Worm (Caenorhabditis elegans) whole organism, L4 larva: Measurements from ENCODE around the gene fip-2.
"Not testable (repeated sequence)": the region's sequence is repeated elsewhere in the genome, so short reads cannot be mapped to it uniquely, and the experiment has no call there.

ENCODE experiments used
- R02D3.7 ChIP-seq: fragments of 150-350 bp; sonication (generic microtip); optimal IDR thresholded peaks from 3 replicates; lab custom pipeline; 2014; ENCODE audit warnings: missing biosample characterization, missing genetic modification characterization
- ama-1 ChIP-seq: fragments of 150-350 bp; optimal IDR thresholded peaks from 2 replicates; lab custom pipeline; 2014; ENCODE audit warnings: inconsistent platforms, mixed read lengths
- arid-1 ChIP-seq: fragments of 200-800 bp; sonication (Bioruptor generic); conservative IDR thresholded peaks from 2 replicates; pipeline ENCODE4 v1.3.6; 2022; ENCODE audit warnings: missing genetic modification reagents, missing genetic modification characterization, missing compliant biosample characterization
- attf-4 ChIP-seq: sonication (generic microtip); optimal IDR thresholded peaks from 3 replicates; lab custom pipeline; 2017; ENCODE audit warnings: missing biosample characterization, missing genetic modification characterization
- ceh-28 ChIP-seq: fragments of 150-350 bp; optimal IDR thresholded peaks from 2 replicates; lab custom pipeline; 2014; ENCODE audit warnings: missing biosample characterization, missing genetic modification reagents, missing genetic modification characterization
- ceh-44 ChIP-seq: fragments of 200-800 bp; sonication (Bioruptor generic); IDR thresholded peaks from 2 replicates; pipeline ENCODE4 v1.3.6; 2022; ENCODE audit warnings: missing genetic modification reagents, missing genetic modification characterization, missing compliant biosample characterization
- ctbp-1 ChIP-seq: fragments of 200-800 bp; sonication (Bioruptor generic); IDR thresholded peaks from 2 replicates; pipeline ENCODE4 v1.3.6; 2022; ENCODE audit warnings: missing genetic modification reagents, missing genetic modification characterization, missing compliant biosample characterization
- daf-19 ChIP-seq: fragments of 200-800 bp; sonication (Bioruptor generic); conservative IDR thresholded peaks from 2 replicates; pipeline ENCODE4 v1.3.6; 2022; ENCODE audit warnings: missing genetic modification characterization, missing compliant biosample characterization
- daf-8 ChIP-seq: fragments of 200-800 bp; sonication (Bioruptor generic); IDR thresholded peaks from 2 replicates; pipeline ENCODE4 v1.3.6; 2022; ENCODE audit warnings: missing genetic modification characterization, missing compliant biosample characterization
- dmd-6 ChIP-seq: fragments of 200-800 bp; sonication (Bioruptor generic); IDR thresholded peaks from 2 replicates; pipeline ENCODE4 v1.3.6; 2022; ENCODE audit warnings: missing genetic modification reagents, missing genetic modification characterization, missing compliant biosample characterization
- egl-43 ChIP-seq: fragments of 200-800 bp; sonication (Bioruptor generic); IDR thresholded peaks from 2 replicates; pipeline ENCODE4 v1.3.6; 2022; ENCODE audit warnings: missing genetic modification reagents, missing genetic modification characterization, missing compliant biosample characterization
- fkh-10 ChIP-seq: fragments of 150-350 bp; optimal IDR thresholded peaks from 2 replicates; lab custom pipeline; 2014; ENCODE audit warnings: missing biosample characterization, missing genetic modification reagents, missing genetic modification characterization
- fos-1 ChIP-seq: fragments of 150-350 bp; optimal IDR thresholded peaks from 2 replicates; lab custom pipeline; 2014; ENCODE audit warnings: missing biosample characterization, missing genetic modification characterization
- hlh-11 ChIP-seq: fragments of 200-800 bp; sonication (Bioruptor generic); optimal IDR thresholded peaks from 2 replicates; lab custom pipeline; 2018; ENCODE audit warnings: mild to moderate bottlenecking, missing genetic modification characterization, missing compliant biosample characterization
- lim-7 ChIP-seq: fragments of 200-800 bp; sonication (Bioruptor generic); IDR thresholded peaks from 2 replicates; pipeline ENCODE4 v1.3.6; 2022; ENCODE audit warnings: missing genetic modification characterization, missing compliant biosample characterization
- lin-29 ChIP-seq: fragments of 200-800 bp; sonication (Bioruptor generic); IDR thresholded peaks from 2 replicates; pipeline ENCODE4 v1.3.6; 2022; ENCODE audit warnings: missing genetic modification reagents, missing genetic modification characterization, missing compliant biosample characterization
- lin-38 ChIP-seq: fragments of 200-800 bp; sonication (Bioruptor generic); IDR thresholded peaks from 2 replicates; pipeline ENCODE4 v1.3.6; 2022; ENCODE audit warnings: missing genetic modification reagents, missing genetic modification characterization, missing compliant biosample characterization
- lin-39 ChIP-seq: fragments of 150-350 bp; optimal IDR thresholded peaks from 2 replicates; lab custom pipeline; 2014; ENCODE audit warnings: missing biosample characterization, missing genetic modification reagents, missing genetic modification characterization
- madf-5 ChIP-seq, 2 experiments: fragments of 200-800 bp; sonication (Bioruptor generic); IDR thresholded peaks; 2 replicates each; pipeline ENCODE4 v1.3.6; 2022; ENCODE audit warnings: missing compliant biosample characterization in 2 of 2, missing genetic modification characterization in 2 of 2
- madf-9 ChIP-seq: fragments of 200-800 bp; sonication (Bioruptor generic); conservative IDR thresholded peaks from 2 replicates; pipeline ENCODE4 v1.3.6; 2022; ENCODE audit warnings: missing genetic modification reagents, missing genetic modification characterization, missing compliant biosample characterization
- mdt-29 ChIP-seq: fragments of 200-800 bp; sonication (Bioruptor generic); IDR thresholded peaks from 2 replicates; pipeline ENCODE4 v1.3.6; 2022; ENCODE audit warnings: missing genetic modification reagents, missing genetic modification characterization, missing compliant biosample characterization
- mes-2 ChIP-seq: sonication (generic microtip); optimal IDR thresholded peaks from 2 replicates; lab custom pipeline; 2016; ENCODE audit warnings: missing genotype, mild to moderate bottlenecking, missing genetic modification characterization, missing compliant biosample characterization; ENCODE audit not compliant: poor library complexity, severe bottlenecking
- mxl-2 ChIP-seq: fragments of 200-800 bp; sonication (Bioruptor generic); conservative IDR thresholded peaks from 2 replicates; pipeline ENCODE4 v1.3.6; 2022; ENCODE audit warnings: missing genetic modification reagents, missing genetic modification characterization, missing compliant biosample characterization
- mxl-3 ChIP-seq: fragments of 200-800 bp; sonication (Bioruptor generic); optimal IDR thresholded peaks from 2 replicates; lab custom pipeline; 2018; ENCODE audit warnings: mild to moderate bottlenecking, missing genetic modification characterization, missing compliant biosample characterization
- nhr-10 ChIP-seq: fragments of 150-350 bp; optimal IDR thresholded peaks from 2 replicates; lab custom pipeline; 2014; ENCODE audit warnings: missing biosample characterization, missing genetic modification characterization
- nhr-237 ChIP-seq: sonication (generic microtip); optimal IDR thresholded peaks from 2 replicates; lab custom pipeline; 2017; ENCODE audit warnings: missing biosample characterization, missing genetic modification characterization
- nhr-41 ChIP-seq: fragments of 200-800 bp; sonication (Bioruptor generic); IDR thresholded peaks from 2 replicates; pipeline ENCODE4 v1.3.6; 2022; ENCODE audit warnings: missing genetic modification reagents, missing genetic modification characterization, missing compliant biosample characterization
- nhr-48 ChIP-seq: sonication (generic microtip); optimal IDR thresholded peaks from 2 replicates; lab custom pipeline; 2016; ENCODE audit warnings: mild to moderate bottlenecking, missing genetic modification characterization, missing compliant biosample characterization
- nhr-6 ChIP-seq: fragments of 150-350 bp; optimal IDR thresholded peaks from 2 replicates; lab custom pipeline; 2014; ENCODE audit warnings: missing biosample characterization, missing genetic modification characterization
- pqm-1 ChIP-seq: sonication (generic microtip); optimal IDR thresholded peaks from 2 replicates; lab custom pipeline; 2017; ENCODE audit warnings: missing biosample characterization, missing genetic modification characterization
- rbr-2 ChIP-seq: sonication (generic microtip); optimal IDR thresholded peaks from 2 replicates; lab custom pipeline; 2016; ENCODE audit warnings: missing genotype, missing genetic modification characterization, missing compliant biosample characterization
- saeg-2 ChIP-seq: fragments of 200-800 bp; sonication (Bioruptor generic); IDR thresholded peaks from 2 replicates; pipeline ENCODE4 v1.3.6; 2022; ENCODE audit warnings: missing genetic modification reagents, missing genetic modification characterization, missing compliant biosample characterization
- set-16 ChIP-seq: fragments of 200-800 bp; sonication (Bioruptor generic); IDR thresholded peaks from 2 replicates; pipeline ENCODE4 v1.3.6; 2022; ENCODE audit warnings: missing genetic modification reagents, missing genetic modification characterization, missing compliant biosample characterization
- skn-1 ChIP-seq: fragments of 150-350 bp; optimal IDR thresholded peaks from 2 replicates; lab custom pipeline; 2014; ENCODE audit warnings: missing biosample characterization, missing genetic modification characterization
- snpc-1.2 ChIP-seq: fragments of 200-800 bp; sonication (Bioruptor generic); IDR thresholded peaks from 2 replicates; pipeline ENCODE4 v1.3.6; 2022; ENCODE audit warnings: missing genetic modification reagents, missing genetic modification characterization, missing compliant biosample characterization
- spr-1 ChIP-seq: sonication (generic microtip); optimal IDR thresholded peaks from 2 replicates; lab custom pipeline; 2016; ENCODE audit warnings: mild to moderate bottlenecking, missing genetic modification characterization, missing compliant biosample characterization
- tag-97 ChIP-seq: fragments of 200-800 bp; sonication (Bioruptor generic); IDR thresholded peaks from 2 replicates; pipeline ENCODE4 v1.3.6; 2022; ENCODE audit warnings: missing genetic modification characterization, missing compliant biosample characterization
- tra-1 ChIP-seq: fragments of 200-800 bp; sonication (Bioruptor generic); IDR thresholded peaks from 2 replicates; pipeline ENCODE4 v1.3.6; 2022; ENCODE audit warnings: missing genetic modification reagents, missing genetic modification characterization, missing compliant biosample characterization
- unc-130 ChIP-seq: sonication (generic microtip); optimal IDR thresholded peaks from 2 replicates; lab custom pipeline; 2016; ENCODE audit warnings: missing genetic modification reagents, missing genetic modification characterization, missing compliant biosample characterization
- unc-39 ChIP-seq: sonication (generic microtip); optimal IDR thresholded peaks from 2 replicates; lab custom pipeline; 2017; ENCODE audit warnings: missing biosample characterization, missing genetic modification characterization
- unc-62 ChIP-seq, 3 experiments: fragments of 150-350 bp in 1 of 3; sonication (generic microtip); optimal IDR thresholded peaks in 2 of 3; peaks in 1 of 3; 1 replicate in 1 of 3; 2 replicates in 2 of 3; lab custom pipeline; 2014 to 2017; ENCODE audit warnings: missing biosample characterization in 3 of 3, missing genetic modification characterization in 3 of 3, missing genetic modification reagents in 3 of 3, missing genotype in 1 of 3
- vab-7 ChIP-seq: fragments of 200-800 bp; sonication (Bioruptor generic); IDR thresholded peaks from 2 replicates; pipeline ENCODE4 v1.3.6; 2022; ENCODE audit warnings: missing genetic modification reagents, missing genetic modification characterization, missing compliant biosample characterization
- zfp-3 ChIP-seq: fragments of 200-800 bp; sonication (Bioruptor generic); conservative IDR thresholded peaks from 2 replicates; pipeline ENCODE4 v1.3.6; 2022; ENCODE audit warnings: missing genetic modification reagents, missing genetic modification characterization, missing compliant biosample characterization
- ztf-11 ChIP-seq: fragments of 150-350 bp; optimal IDR thresholded peaks from 2 replicates; lab custom pipeline; 2014; ENCODE audit warnings: missing biosample characterization, missing genetic modification characterization
- ztf-7 ChIP-seq: fragments of 150-350 bp; optimal IDR thresholded peaks from 2 replicates; lab custom pipeline; 2014; ENCODE audit warnings: missing biosample characterization, missing genetic modification characterization

fip-2 gene

ce11 chrV:9088758-9089157 lies 21.0 kb downstream of the fip-2 start (continued):
- TF ChIP-seq lin-29 (GFP tag; lab: Robert Waterston, UW) (peak; percentile 36; the same call in 1 of the 2 replicates), ztf-7 (tag; lab: Kevin White, UChicago) (no peak), unc-130 (GFP tag; lab: Kevin White, UChicago) (no peak), ceh-28 (no peak), attf-4 (tag; lab: Kevin White, UChicago) (no peak), ztf-11 (tag; lab: Kevin White, UChicago) (no peak), unc-39 (tag; lab: Kevin White, UChicago) (no peak), R02D3.7 (no peak), nhr-6 (tag; lab: Kevin White, UChicago) (no peak), mxl-2 (no peak), arid-1 (GFP tag; lab: Robert Waterston, UW) (no peak), fkh-10 (GFP tag; lab: Kevin White, UChicago) (no peak), madf-9 (GFP tag; lab: Robert Waterston, UW) (no peak), nhr-48 (tag; lab: Kevin White, UChicago) (no peak), lin-39 (tag; lab: Kevin White, UChicago) (no peak), ama-1 (no peak), saeg-2 (GFP tag; lab: Robert Waterston, UW) (no peak), madf-5 (GFP tag; IDR thresholded peaks at IDR 0.05; lab: Robert Waterston, UW) (0 out of 4 replicates have a peak, but pooled peaks of 1 of the 2 experiments have one; percentile 35), daf-8 (GFP tag; lab: Robert Waterston, UW) (no peak), hlh-11 (tag; lab: Kevin White, UChicago) (peak; percentile 12), nhr-10 (tag; lab: Kevin White, UChicago) (no peak), rbr-2 (tag; lab: Kevin White, UChicago) (no peak), pqm-1 (tag; lab: Kevin White, UChicago) (no peak), fos-1 (tag; lab: Kevin White, UChicago) (no peak), tag-97 (no peak), spr-1 (tag; lab: Kevin White, UChicago) (no peak), zfp-3 (peak; percentile 96), skn-1 (no peak), nhr-41 (GFP tag; lab: Robert Waterston, UW) (peak; percentile 63), nhr-237 (tag; lab: Kevin White, UChicago) (no peak), dmd-6 (peak; percentile 60), vab-7 (GFP tag; lab: Robert Waterston, UW) (peak; percentile 46; the same call in 1 of the 2 replicates), mxl-3 (no peak)

ce11 chrV:9090824-9091798 lies 23.3 kb downstream of the fip-2 start:
- TF ChIP-seq mes-2 (tag; lab: Kevin White, UChicago) = peak; percentile 15
- TF ChIP-seq daf-19 (GFP tag; lab: Robert Waterston, UW) = 0 out of 2 replicates have a peak, but pooled peaks have one; percentile 51
- TF ChIP-seq egl-43 (GFP tag; lab: Robert Waterston, UW) = peak; percentile 64; the same call in 1 of the 2 replicates
- peak; percentile 33; the same call in 1 of the 2 replicates for TF ChIP-seq lim-7 (GFP tag; lab: Robert Waterston, UW)
- TF ChIP-seq mdt-29 (GFP tag; lab: Robert Waterston, UW) = peak; percentile 11; the same call in 1 of the 2 replicates
- 0 out of 2 replicates have a peak, but pooled peaks have one; percentile 16 for TF ChIP-seq lin-38
- 0 out of 2 replicates have a peak, but pooled peaks have one; percentile 4 for TF ChIP-seq ceh-44 (GFP tag; lab: Robert Waterston, UW)
- peak; percentile 66 for TF ChIP-seq snpc-1.2 (GFP tag; lab: Robert Waterston, UW)
- peak in 1 of 2 experiments; percentile 49 for TF ChIP-seq unc-62 (GFP tag; optimal IDR thresholded peaks at IDR 0.05 in 1 of 2; lab: Kevin White, UChicago)
- not testable (repeated sequence) for TF ChIP-seq unc-62 (tag; optimal IDR thresholded peaks at IDR 0.05; lab: Kevin White, UChicago)
- TF ChIP-seq set-16 = peak; percentile 30
- peak; percentile 82 for TF ChIP-seq zfp-3
- TF ChIP-seq tra-1 (GFP tag; lab: Robert Waterston, UW) = 0 out of 2 replicates have a peak, but pooled peaks have one; percentile 11
- TF ChIP-seq ctbp-1 (GFP tag; lab: Robert Waterston, UW) = peak; percentile 31; the same call in 1 of the 2 replicates
